Fruit fly (Drosophila melanogaster) whole organism, embryonic: Measurements from ENCODE around the gene Dr.

Source experiments
- Aef1 ChIP-seq: fragments of 200-800 bp; sonication (Bioruptor generic); IDR thresholded peaks from 3 replicates; pipeline ENCODE4 v1.3.6; 2022; ENCODE audit warnings: missing biosample characterization, missing genetic modification characterization
- CG10543 ChIP-seq: fragments of 200-800 bp; sonication (Bioruptor generic); optimal IDR thresholded peaks from 3 replicates; lab custom pipeline; 2017; ENCODE audit warnings: missing biosample characterization, mild to moderate bottlenecking, missing genetic modification characterization, moderate library complexity
- CG10654 ChIP-seq: fragments of 200-800 bp; sonication (Bioruptor generic); optimal IDR thresholded peaks from 2 replicates; lab custom pipeline; 2016; ENCODE audit warnings: missing biosample characterization, missing genetic modification characterization
- CG11085 ChIP-seq: fragments of 200-800 bp; sonication (Bioruptor generic); IDR thresholded peaks from 2 replicates; pipeline ENCODE4 v1.3.6; 2022; ENCODE audit warnings: missing biosample characterization, missing genetic modification characterization
- CG11398 ChIP-seq: fragments of 200-800 bp; sonication (Bioruptor generic); optimal IDR thresholded peaks from 2 replicates; lab custom pipeline; 2016; ENCODE audit warnings: missing biosample characterization, missing genetic modification characterization
- CG11695 ChIP-seq: fragments of 200-800 bp; sonication (Bioruptor generic); IDR thresholded peaks from 3 replicates; pipeline ENCODE4 v1.3.6; 2022; ENCODE audit warnings: missing biosample characterization, missing genetic modification characterization
- CG12236 ChIP-seq: fragments of 200-800 bp; sonication (Bioruptor generic); optimal IDR thresholded peaks from 2 replicates; lab custom pipeline; 2016; ENCODE audit warnings: missing biosample characterization, missing genetic modification characterization
- CG13624 ChIP-seq: fragments of 200-800 bp; sonication (Bioruptor generic); optimal IDR thresholded peaks from 2 replicates; lab custom pipeline; 2016; ENCODE audit warnings: missing biosample characterization, missing genetic modification characterization
- CG13775 ChIP-seq: fragments of 200-800 bp; sonication (Bioruptor generic); optimal IDR thresholded peaks from 3 replicates; lab custom pipeline; 2017; ENCODE audit warnings: missing biosample characterization, mild to moderate bottlenecking, missing genetic modification characterization
- CG15601 ChIP-seq: fragments of 200-800 bp; sonication (Bioruptor generic); optimal IDR thresholded peaks from 3 replicates; lab custom pipeline; 2019; ENCODE audit warnings: missing biosample characterization, mild to moderate bottlenecking, missing genetic modification characterization, moderate library complexity
- CG1647 ChIP-seq: fragments of 200-800 bp; sonication (Bioruptor generic); optimal IDR thresholded peaks from 3 replicates; lab custom pipeline; 2016; ENCODE audit warnings: missing biosample characterization, missing genetic modification characterization
- CG16815 ChIP-seq: fragments of 200-800 bp; sonication (Bioruptor generic); optimal IDR thresholded peaks from 3 replicates; lab custom pipeline; 2017; ENCODE audit warnings: missing biosample characterization, mild to moderate bottlenecking, missing genetic modification characterization
- CG17568 ChIP-seq: fragments of 200-800 bp; sonication (Bioruptor generic); optimal IDR thresholded peaks from 2 replicates; lab custom pipeline; 2018; ENCODE audit warnings: missing biosample characterization, mild to moderate bottlenecking, missing genetic modification characterization, moderate library complexity
- CG18619 ChIP-seq: fragments of 200-800 bp; sonication (Bioruptor generic); optimal IDR thresholded peaks from 3 replicates; lab custom pipeline; 2017; ENCODE audit warnings: missing biosample characterization, mild to moderate bottlenecking, missing genetic modification characterization
- CG3065 ChIP-seq: fragments of 200-800 bp; sonication (Bioruptor generic); optimal IDR thresholded peaks from 2 replicates; lab custom pipeline; 2016; ENCODE audit warnings: missing biosample characterization, missing genetic modification characterization
- CG3838 ChIP-seq: fragments of 200-800 bp; sonication (Bioruptor generic); optimal IDR thresholded peaks from 3 replicates; lab custom pipeline; 2016; ENCODE audit warnings: missing biosample characterization, missing genetic modification characterization
- CG5245 ChIP-seq: fragments of 200-800 bp; sonication (Bioruptor generic); optimal IDR thresholded peaks from 3 replicates; lab custom pipeline; 2016; ENCODE audit warnings: missing biosample characterization, missing genetic modification characterization
- CG6813 ChIP-seq: fragments of 200-800 bp; sonication (Bioruptor generic); optimal IDR thresholded peaks from 2 replicates; lab custom pipeline; 2017; ENCODE audit warnings: missing biosample characterization, missing genetic modification characterization, mild to moderate bottlenecking, moderate library complexity, missing genetic modification reagents
- CG7271 ChIP-seq: fragments of 200-800 bp; sonication (Bioruptor generic); optimal IDR thresholded peaks from 2 replicates; lab custom pipeline; 2018; ENCODE audit warnings: missing biosample characterization, mild to moderate bottlenecking, missing genetic modification characterization, moderate library complexity
- CG7786 ChIP-seq: fragments of 200-800 bp; sonication (Bioruptor generic); optimal IDR thresholded peaks from 2 replicates; lab custom pipeline; 2016; ENCODE audit warnings: missing biosample characterization, missing genetic modification characterization
- CG8478 ChIP-seq: fragments of >200 bp; optimal IDR thresholded peaks from 2 replicates; lab custom pipeline; 2018
- CG9932 ChIP-seq: fragments of 200-800 bp; sonication (Bioruptor generic); IDR thresholded peaks from 2 replicates; pipeline ENCODE4 v1.3.6; 2022; ENCODE audit warnings: missing biosample characterization, missing genetic modification characterization
- CTCF ChIP-seq: fragments of 200-800 bp; sonication (Bioruptor generic); optimal IDR thresholded peaks from 2 replicates; lab custom pipeline; 2017; ENCODE audit warnings: missing biosample characterization, mild to moderate bottlenecking, missing genetic modification characterization, moderate library complexity
- CoRest ChIP-seq: fragments of 200-800 bp; sonication (Bioruptor generic); optimal IDR thresholded peaks from 3 replicates; lab custom pipeline; 2018; ENCODE audit warnings: missing biosample characterization, mild to moderate bottlenecking, missing genetic modification characterization, moderate library complexity
- Doc3 ChIP-seq: fragments of 200-800 bp; sonication (Bioruptor generic); IDR thresholded peaks from 3 replicates; pipeline ENCODE4 v1.3.6; 2022; ENCODE audit warnings: missing biosample characterization, missing genetic modification characterization; ENCODE audit not compliant: partially characterized antibody
- Hmx ChIP-seq: fragments of 200-800 bp; sonication (Bioruptor generic); optimal IDR thresholded peaks from 2 replicates; lab custom pipeline; 2016; ENCODE audit warnings: missing biosample characterization, missing genetic modification characterization
- NC2β ChIP-seq: fragments of 200-800 bp; sonication (Bioruptor generic); optimal IDR thresholded peaks from 2 replicates; lab custom pipeline; 2016; ENCODE audit warnings: missing biosample characterization, missing genetic modification characterization
- Opbp ChIP-seq: fragments of 200-800 bp; sonication (Bioruptor generic); IDR thresholded peaks from 3 replicates; pipeline ENCODE4 v1.3.6; 2022; ENCODE audit warnings: missing biosample characterization, missing genetic modification characterization; ENCODE audit not compliant: partially characterized antibody
- Pdp1 ChIP-seq, 2 experiments: fragments of 200-800 bp; sonication (Bioruptor generic); optimal IDR thresholded peaks; 3 replicates each; lab custom pipeline; 2016; ENCODE audit warnings: missing biosample characterization in 2 of 2, missing genetic modification characterization in 2 of 2, mild to moderate bottlenecking in 1 of 2, moderate library complexity in 1 of 2
- Sox100B ChIP-seq: fragments of 200-800 bp; sonication (Bioruptor generic); optimal IDR thresholded peaks from 3 replicates; lab custom pipeline; 2018; ENCODE audit warnings: missing biosample characterization, mild to moderate bottlenecking, missing genetic modification characterization
- Taf1 ChIP-seq: fragments of 200-800 bp; sonication (Bioruptor generic); IDR thresholded peaks from 2 replicates; pipeline ENCODE4 v1.3.6; 2022; ENCODE audit warnings: missing biosample characterization, missing genetic modification characterization
- Xbp1 ChIP-seq: fragments of 200-800 bp; sonication (Bioruptor generic); optimal IDR thresholded peaks from 3 replicates; lab custom pipeline; 2016; ENCODE audit warnings: missing biosample characterization, mild to moderate bottlenecking, missing genetic modification characterization
- cg ChIP-seq: fragments of 200-800 bp; sonication (Bioruptor generic); optimal IDR thresholded peaks from 3 replicates; lab custom pipeline; 2019; ENCODE audit warnings: missing biosample characterization, mild to moderate bottlenecking, missing genetic modification characterization, moderate library complexity
- dysf ChIP-seq: fragments of 200-800 bp; sonication (Bioruptor generic); IDR thresholded peaks from 3 replicates; pipeline ENCODE4 v1.3.6; 2022; ENCODE audit warnings: missing biosample characterization, missing genetic modification characterization
- eyg ChIP-seq: fragments of 200-800 bp; sonication (Bioruptor generic); optimal IDR thresholded peaks from 3 replicates; lab custom pipeline; 2016; ENCODE audit warnings: missing biosample characterization, missing genetic modification characterization
- fd96Cb ChIP-seq: fragments of 200-800 bp; sonication (Bioruptor generic); optimal IDR thresholded peaks from 2 replicates; lab custom pipeline; 2018; ENCODE audit warnings: missing biosample characterization, mild to moderate bottlenecking, missing genetic modification characterization, moderate library complexity
- gcm2 ChIP-seq: fragments of 200-800 bp; sonication (Bioruptor generic); optimal IDR thresholded peaks from 2 replicates; lab custom pipeline; 2016; ENCODE audit warnings: missing biosample characterization, missing genetic modification characterization
- gem ChIP-seq: fragments of 200-800 bp; sonication (Bioruptor generic); optimal IDR thresholded peaks from 2 replicates; lab custom pipeline; 2019; ENCODE audit warnings: missing biosample characterization, mild to moderate bottlenecking, missing genetic modification characterization, moderate library complexity
- hbn ChIP-seq: fragments of 200-800 bp; sonication (Bioruptor generic); IDR thresholded peaks from 2 replicates; pipeline ENCODE4 v1.3.6; 2022; ENCODE audit warnings: missing biosample characterization, missing genetic modification characterization; ENCODE audit not compliant: partially characterized antibody
- lab ChIP-seq: fragments of 200-800 bp; sonication (Bioruptor generic); optimal IDR thresholded peaks from 3 replicates; lab custom pipeline; 2017; ENCODE audit warnings: missing biosample characterization, missing genetic modification characterization, mild to moderate bottlenecking, moderate library complexity, missing genetic modification reagents
- lola ChIP-seq, 3 experiments: fragments of >200 bp in 2 of 3; fragments of 200-800 bp in 1 of 3; sonication (Bioruptor generic) in 1 of 3; optimal IDR thresholded peaks; 2 replicates each; lab custom pipeline; 2017 to 2019; ENCODE audit warnings: missing biosample characterization in 3 of 3, missing genetic modification characterization in 3 of 3, mild to moderate bottlenecking in 1 of 3, moderate library complexity in 1 of 3
- onecut ChIP-seq: fragments of 200-800 bp; sonication (Bioruptor generic); IDR thresholded peaks from 2 replicates; pipeline ENCODE4 v1.3.6; 2022; ENCODE audit warnings: missing biosample characterization, missing genetic modification characterization
- pzg ChIP-seq: fragments of 200-800 bp; sonication (Bioruptor generic); optimal IDR thresholded peaks from 3 replicates; lab custom pipeline; 2018; ENCODE audit warnings: missing biosample characterization, mild to moderate bottlenecking, missing genetic modification characterization, moderate library complexity
- ranshi ChIP-seq: fragments of 200-800 bp; sonication (Bioruptor generic); IDR thresholded peaks from 2 replicates; pipeline ENCODE4 v1.3.6; 2022; ENCODE audit warnings: missing biosample characterization, missing genetic modification characterization
- sd ChIP-seq: fragments of 200-800 bp; sonication (Bioruptor generic); optimal IDR thresholded peaks from 3 replicates; lab custom pipeline; 2018; ENCODE audit warnings: missing biosample characterization, mild to moderate bottlenecking, missing genetic modification characterization, moderate library complexity
- so ChIP-seq: fragments of 200-800 bp; sonication (Bioruptor generic); IDR thresholded peaks from 3 replicates; pipeline ENCODE4 v1.3.6; 2022; ENCODE audit warnings: missing biosample characterization, missing genetic modification characterization
- stc ChIP-seq: fragments of 200-800 bp; sonication (Bioruptor generic); IDR thresholded peaks from 2 replicates; pipeline ENCODE4 v1.3.6; 2022; ENCODE audit warnings: missing biosample characterization, missing genetic modification characterization
- tgo ChIP-seq: fragments of 200-800 bp; sonication (Bioruptor generic); IDR thresholded peaks from 3 replicates; pipeline ENCODE4 v1.3.6; 2022; ENCODE audit warnings: missing biosample characterization, missing genetic modification characterization
- ttk ChIP-seq: fragments of 200-800 bp; sonication (Bioruptor generic); IDR thresholded peaks from 2 replicates; pipeline ENCODE4 v2.1.2; 2022; ENCODE audit warnings: missing biosample characterization, missing genetic modification characterization
- twi ChIP-seq: fragments of 200-800 bp; optimal IDR thresholded peaks from 2 replicates; lab custom pipeline; 2019; ENCODE audit warnings: missing biosample characterization, mild to moderate bottlenecking, missing genetic modification characterization, moderate library complexity
- usp ChIP-seq: fragments of >200 bp; optimal IDR thresholded peaks from 2 replicates; lab custom pipeline; 2017; ENCODE audit warnings: missing biosample characterization, missing genetic modification characterization

Gene Dr

dm6 chr3R:29591481-29592138 is 35.4 kb downstream of the Dr start, which contains the start of gene alph (continued):
- peak; percentile 39 for TF ChIP-seq twi (tag; lab: Kevin White, UChicago)
- no peak for TF ChIP-seq CG7271 (tag; lab: Kevin White, UChicago)
- peak; percentile 98 for TF ChIP-seq Opbp (GFP tag; lab: Robert Waterston, UW)
- TF ChIP-seq Hmx (GFP tag; lab: Kevin White, UChicago) = no peak
- TF ChIP-seq dysf (GFP tag; lab: Robert Waterston, UW) = peak; percentile 37; the same call in 1 of the 3 replicates
- TF ChIP-seq CG18619 (GFP tag; lab: Kevin White, UChicago) = no peak
- TF ChIP-seq NC2β = peak; percentile 20
- peak; percentile 55 for TF ChIP-seq onecut (GFP tag; lab: Robert Waterston, UW)
- TF ChIP-seq hbn (GFP tag; lab: Robert Waterston, UW) = peak; percentile 95
- peak; percentile 39 for TF ChIP-seq CG6813 (GFP tag; lab: Kevin White, UChicago)
- TF ChIP-seq fd96Cb (tag; lab: Kevin White, UChicago) = peak; percentile 8
- TF ChIP-seq lab (GFP tag; lab: Kevin White, UChicago) = peak; percentile 41
- TF ChIP-seq CG7786 (GFP tag; lab: Kevin White, UChicago) = peak; percentile 36
- TF ChIP-seq ttk (GFP tag; lab: Robert Waterston, UW) = no peak
- TF ChIP-seq usp (GFP tag; lab: Kevin White, UChicago) = no peak
- peak; percentile 82 for TF ChIP-seq CG9932 (GFP tag; lab: Robert Waterston, UW)
- TF ChIP-seq CTCF (GFP tag; lab: Kevin White, UChicago) = peak; percentile 71
- TF ChIP-seq CG1647 = no peak
- TF ChIP-seq Aef1 (GFP tag; lab: Robert Waterston, UW) = no peak
- TF ChIP-seq CG16815 = no peak
- peak; percentile 78 for TF ChIP-seq CG8478
- TF ChIP-seq CG13775 = peak; percentile 17
- TF ChIP-seq CG11398 = peak; percentile 54
- 0 out of 2 replicates have a peak, but pooled peaks have one; percentile 6 for TF ChIP-seq stc (GFP tag; lab: Robert Waterston, UW)
- peak; percentile 40 for TF ChIP-seq CG13624 (GFP tag; lab: Kevin White, UChicago)
- TF ChIP-seq CG12236 = peak; percentile 1
- TF ChIP-seq CG15601 (tag; lab: Kevin White, UChicago) = peak; percentile 10
- no peak for TF ChIP-seq CG3838 (GFP tag; lab: Kevin White, UChicago)
- no peak for TF ChIP-seq CG5245
- no peak for TF ChIP-seq CG11085 (GFP tag; lab: Robert Waterston, UW)
- no peak for TF ChIP-seq CG10543 (GFP tag; lab: Kevin White, UChicago)
- TF ChIP-seq pzg (GFP tag; lab: Kevin White, UChicago) = peak; percentile 92
- TF ChIP-seq sd = no peak
- TF ChIP-seq lola (GFP tag; optimal IDR thresholded peaks at IDR 0.05; lab: Kevin White, UChicago) = no peak
- peak; percentile 92 for TF ChIP-seq Doc3 (GFP tag; lab: Robert Waterston, UW)
- no peak for TF ChIP-seq CG3065 (GFP tag; lab: Kevin White, UChicago)
- TF ChIP-seq CG17568 (GFP tag; lab: Kevin White, UChicago) = no peak
- TF ChIP-seq so (GFP tag; lab: Robert Waterston, UW) = no peak
- no peak for TF ChIP-seq CG10654 (GFP tag; lab: Kevin White, UChicago)
- no peak for TF ChIP-seq gem (tag; lab: Kevin White, UChicago)
- TF ChIP-seq cg (GFP tag; lab: Kevin White, UChicago) = peak; percentile 96
- 0 out of 2 replicates have a peak, but pooled peaks have one; percentile 14 for TF ChIP-seq ranshi (GFP tag; lab: Robert Waterston, UW)
- no peak for TF ChIP-seq eyg (GFP tag; lab: Kevin White, UChicago)
- peak; percentile 37 for TF ChIP-seq CoRest (tag; lab: Kevin White, UChicago)
- peak; percentile 57 for TF ChIP-seq Xbp1 (GFP tag; lab: Kevin White, UChicago)
- TF ChIP-seq tgo (GFP tag; lab: Robert Waterston, UW) = no peak
- no peak for TF ChIP-seq Taf1
- no peak for TF ChIP-seq gcm2 (GFP tag; lab: Kevin White, UChicago)
- no peak for TF ChIP-seq Sox100B
- no peak for TF ChIP-seq CG11695 (GFP tag; lab: Robert Waterston, UW)
- TF ChIP-seq Pdp1 (GFP tag; optimal IDR thresholded peaks at IDR 0.05; lab: Kevin White, UChicago) = peak in 1 of 2 experiments; percentile 81
